Worm (Caenorhabditis elegans): ENCODE results near the gene cutl-18.

The cutl-18 gene

ce11 chrV:11302698-11303097 lies 14.0 kb downstream of the cutl-18 start, which contains the start of gene srh-46:
srh-46 (minus strand) TSS chrV:11302886.
- TF ChIP-seq grh-1 (GFP tag; IDR thresholded peaks at IDR 0.05) (no peak), nhr-84 (tag; optimal IDR thresholded peaks at IDR 0.05) (no peak), blmp-1 (tag; optimal IDR thresholded peaks at IDR 0.05) (peak; percentile 89), unc-62 (GFP tag; optimal IDR thresholded peaks at IDR 0.05) (no peak), ceh-88 (GFP tag; IDR thresholded peaks at IDR 0.05) (no peak)

DNA sequence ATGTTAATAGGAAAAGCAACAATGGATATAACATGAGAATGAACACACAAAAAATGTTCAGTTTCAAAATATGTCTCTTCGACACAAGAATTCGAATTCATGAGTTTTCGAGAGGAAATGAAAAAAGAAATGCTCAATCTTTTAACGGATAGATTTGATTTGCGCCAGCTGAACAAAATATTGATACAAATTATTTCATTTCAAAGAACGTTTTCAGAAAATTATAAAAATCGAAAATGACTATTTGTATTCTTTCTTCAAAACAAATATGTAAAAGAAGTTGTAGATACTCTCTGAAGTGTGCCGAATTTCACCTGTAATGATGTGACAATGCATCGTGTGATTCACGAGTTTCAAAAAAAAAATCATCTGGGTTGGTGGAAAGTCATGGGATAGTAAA lies 16.2 kb downstream of the cutl-18 start, which contains the start of gene srh-47:
srh-47 (minus strand) TSS at position 101 of the 400 bp plus-strand sequence.
- TF ChIP-seq egl-13 (tag; optimal IDR thresholded peaks at IDR 0.05), result no peak
- no peak for TF ChIP-seq unc-86 (tag; optimal IDR thresholded peaks at IDR 0.05)
- TF ChIP-seq nhr-85 (tag), result no peak
- no peak for TF ChIP-seq ets-5 (GFP tag; IDR thresholded peaks at IDR 0.05)
- no peak for TF ChIP-seq C16A3.4 (tag; optimal IDR thresholded peaks at IDR 0.05)
- no peak for TF ChIP-seq zip-4 (GFP tag; optimal IDR thresholded peaks at IDR 0.05)
- TF ChIP-seq unc-98 (GFP tag; IDR thresholded peaks at IDR 0.05), result no peak
- TF ChIP-seq lin-39 (tag; optimal IDR thresholded peaks at IDR 0.05), result no peak
- no peak for TF ChIP-seq ceh-90 (tag; optimal IDR thresholded peaks at IDR 0.05)
- no peak for TF ChIP-seq pax-3 (tag; optimal IDR thresholded peaks at IDR 0.05)
- TF ChIP-seq C04F5.9 (tag; optimal IDR thresholded peaks at IDR 0.05), result no peak
- no peak for TF ChIP-seq sox-4 (tag; optimal IDR thresholded peaks at IDR 0.05)
- no peak for TF ChIP-seq lin-15B (tag; optimal IDR thresholded peaks at IDR 0.05)
- TF ChIP-seq fkh-8 (tag; optimal IDR thresholded peaks at IDR 0.05), result no peak
- no peak for TF ChIP-seq lin-14 (GFP tag; optimal IDR thresholded peaks at IDR 0.05)

ce11 chrV:11299406-11299805 lies 17.3 kb downstream of the cutl-18 start:
- TF ChIP-seq hlh-17 (GFP tag; optimal IDR thresholded peaks at IDR 0.05; ENCODE audit: borderline replicate concordance) (no peak), jun-1 (tag; optimal IDR thresholded peaks at IDR 0.05) (peak; percentile 54), mep-1 (tag; optimal IDR thresholded peaks at IDR 0.05) (no peak)

DNA sequence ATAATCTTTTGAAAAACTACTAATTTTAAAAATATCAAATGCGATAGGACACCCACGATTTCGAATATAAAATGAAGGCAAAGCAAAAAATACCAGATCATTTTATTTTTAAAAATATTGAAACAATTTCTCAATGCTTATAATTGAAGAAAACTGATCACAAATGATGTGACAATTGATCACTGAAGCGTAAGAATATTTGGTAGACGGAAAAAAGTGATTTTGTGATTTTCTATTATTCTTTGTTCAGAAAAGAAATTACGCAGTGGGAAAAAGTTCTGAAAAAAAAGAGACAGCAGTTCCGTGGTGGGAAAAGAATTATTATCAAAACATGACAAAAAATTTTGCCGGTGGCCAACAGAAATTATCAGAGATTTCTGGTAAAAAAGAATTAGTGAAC lies 18.1 kb downstream of the cutl-18 start, which contains the start of gene T03F7.5:
T03F7.5 (minus strand) TSS at position 101 of the 400 bp plus-strand sequence.
- TF ChIP-seq nhr-71 (tag; optimal IDR thresholded peaks at IDR 0.05) (no peak), nhr-11 (tag; optimal IDR thresholded peaks at IDR 0.05) (no peak), nhr-12 (tag; optimal IDR thresholded peaks at IDR 0.05) (no peak), efl-1 (optimal IDR thresholded peaks at IDR 0.05) (no peak), efl-1 (GFP tag; optimal IDR thresholded peaks at IDR 0.05 in 1 of 2) (peak in 1 of 2 experiments; percentile 7), fkh-8 (tag; optimal IDR thresholded peaks at IDR 0.05) (no peak)

DNA sequence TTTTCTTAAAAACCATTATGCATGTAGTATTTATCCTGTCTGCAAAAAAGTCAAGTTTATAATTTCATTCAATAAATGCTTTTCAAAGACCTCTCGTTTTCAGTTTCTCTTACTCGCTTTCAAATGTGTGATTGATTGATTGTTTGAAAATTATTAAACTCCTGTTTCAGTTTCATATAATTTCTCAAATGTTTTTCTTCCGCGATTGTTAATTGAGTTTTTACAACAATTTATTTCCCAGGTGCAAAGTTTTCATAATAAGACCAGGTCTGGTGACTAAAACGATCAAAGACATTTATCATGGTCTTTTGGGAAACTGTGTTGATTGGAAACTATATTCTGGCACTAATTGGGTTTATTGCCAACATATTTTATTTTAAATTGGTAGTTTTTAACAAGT lies 22.3 kb downstream of the cutl-18 start, which contains the start of gene T03F7.6:
T03F7.6 (plus strand) TSS at position 301 of the 400 bp plus-strand sequence.
- TF ChIP-seq nhr-237 (tag; optimal IDR thresholded peaks at IDR 0.05) (no peak), pax-3 (tag; optimal IDR thresholded peaks at IDR 0.05) (no peak), elt-3 (tag; optimal IDR thresholded peaks at IDR 0.05) (no peak), ceh-82 (tag; optimal IDR thresholded peaks at IDR 0.05) (no peak), egl-13 (tag; optimal IDR thresholded peaks at IDR 0.05) (no peak), Y116A8C.19 (tag; optimal IDR thresholded peaks at IDR 0.05; ENCODE audit: borderline replicate concordance) (no peak), irx-1 (tag; optimal IDR thresholded peaks at IDR 0.05) (no peak), pqm-1 (tag; optimal IDR thresholded peaks at IDR 0.05) (no peak), ceh-63 (GFP tag; optimal IDR thresholded peaks at IDR 0.05) (no peak), nhr-71 (tag; optimal IDR thresholded peaks at IDR 0.05) (no peak), aha-1 (tag; optimal IDR thresholded peaks at IDR 0.05) (no peak), ztf-4 (tag; optimal IDR thresholded peaks at IDR 0.05) (no peak), aly-2 (tag; optimal IDR thresholded peaks at IDR 0.05) (no peak), F16B12.6 (tag; optimal IDR thresholded peaks at IDR 0.05) (no peak), nhr-84 (tag; optimal IDR thresholded peaks at IDR 0.05) (no peak), ces-1 (GFP tag; optimal IDR thresholded peaks at IDR 0.05) (no peak), alr-1 (tag; optimal IDR thresholded peaks at IDR 0.05; ENCODE audit: borderline replicate concordance) (no peak), blmp-1 (tag; optimal IDR thresholded peaks at IDR 0.05) (no peak)
